Worm (Caenorhabditis elegans) whole organism, L3 larva: ENCODE measurements around the gene col-158.

Experiments
- R02D3.7 ChIP-seq: fragments of 150-350 bp; optimal IDR thresholded peaks from 2 replicates; lab custom pipeline; 2014; ENCODE audit warnings: missing biosample characterization, missing genetic modification characterization
- aly-2 ChIP-seq: fragments of 150-350 bp; optimal IDR thresholded peaks from 2 replicates; lab custom pipeline; 2014; ENCODE audit warnings: missing biosample characterization, missing genetic modification characterization
- ceh-16 ChIP-seq: sonication (generic microtip); optimal IDR thresholded peaks from 2 replicates; lab custom pipeline; 2017; ENCODE audit warnings: missing biosample characterization, missing genetic modification characterization
- ceh-28 ChIP-seq: fragments of 150-350 bp; optimal IDR thresholded peaks from 2 replicates; lab custom pipeline; 2014; ENCODE audit warnings: missing biosample characterization, missing genetic modification reagents, missing genetic modification characterization
- ceh-9 ChIP-seq: sonication (generic microtip); optimal IDR thresholded peaks from 2 replicates; lab custom pipeline; 2018; ENCODE audit warnings: missing biosample characterization, missing genetic modification characterization
- daf-12 ChIP-seq: fragments of 150-350 bp; optimal IDR thresholded peaks from 2 replicates; lab custom pipeline; 2014; ENCODE audit warnings: missing biosample characterization, missing genetic modification reagents, missing genetic modification characterization
- egl-27 ChIP-seq: sonication (generic microtip); optimal IDR thresholded peaks from 4 replicates; lab custom pipeline; 2017; ENCODE audit warnings: missing biosample characterization, missing genetic modification reagents, missing genetic modification characterization
- egl-5 ChIP-seq: fragments of 150-350 bp; optimal IDR thresholded peaks from 2 replicates; lab custom pipeline; 2017; ENCODE audit warnings: missing biosample characterization, missing genetic modification reagents, missing genetic modification characterization, inconsistent platforms
- elt-1 ChIP-seq: fragments of 150-350 bp; optimal IDR thresholded peaks from 2 replicates; lab custom pipeline; 2014; ENCODE audit warnings: missing biosample characterization, missing genetic modification characterization
- elt-2 ChIP-seq: sonication (generic microtip); optimal IDR thresholded peaks from 2 replicates; lab custom pipeline; 2016; ENCODE audit warnings: missing genetic modification reagents, mild to moderate bottlenecking, missing genetic modification characterization, missing compliant biosample characterization
- elt-3 ChIP-seq, 3 experiments: fragments of 150-350 bp in 1 of 3; sonication (generic microtip) in 2 of 3; optimal IDR thresholded peaks; 2 replicates in 2 of 3; 4 replicates in 1 of 3; lab custom pipeline; 2014 to 2017; ENCODE audit warnings: missing biosample characterization in 3 of 3, missing genetic modification characterization in 3 of 3
- eor-1 ChIP-seq, 2 experiments: fragments of 150-350 bp; optimal IDR thresholded peaks; 2 replicates each; lab custom pipeline; 2014 to 2018; ENCODE audit warnings: missing biosample characterization in 2 of 2, missing genetic modification characterization in 2 of 2
- fkh-10 ChIP-seq: sonication (generic microtip); optimal IDR thresholded peaks from 2 replicates; lab custom pipeline; 2017; ENCODE audit warnings: missing biosample characterization, missing genetic modification reagents, missing genetic modification characterization
- fos-1 ChIP-seq: fragments of 150-350 bp; optimal IDR thresholded peaks from 2 replicates; lab custom pipeline; 2014; ENCODE audit warnings: missing biosample characterization, missing genetic modification characterization
- hmg-11 ChIP-seq: sonication (generic microtip); optimal IDR thresholded peaks from 2 replicates; lab custom pipeline; 2016; ENCODE audit warnings: missing genetic modification characterization, missing compliant biosample characterization
- jun-1 ChIP-seq: fragments of 150-350 bp; optimal IDR thresholded peaks from 2 replicates; lab custom pipeline; 2014; ENCODE audit warnings: missing biosample characterization, missing genetic modification reagents, missing genetic modification characterization
- lin-39 ChIP-seq: fragments of 150-350 bp; optimal IDR thresholded peaks from 2 replicates; lab custom pipeline; 2018; ENCODE audit warnings: missing biosample characterization, missing genetic modification reagents, missing genetic modification characterization
- lsy-12 ChIP-seq: sonication (generic microtip); optimal IDR thresholded peaks from 2 replicates; lab custom pipeline; 2016; ENCODE audit warnings: mild to moderate bottlenecking, missing genetic modification characterization, missing compliant biosample characterization
- mdl-1 ChIP-seq: fragments of 150-350 bp; optimal IDR thresholded peaks from 2 replicates; lab custom pipeline; 2014; ENCODE audit warnings: missing biosample characterization, missing genetic modification characterization
- mml-1 ChIP-seq: fragments of 150-350 bp; sonication (generic microtip); optimal IDR thresholded peaks from 3 replicates; lab custom pipeline; 2014; ENCODE audit warnings: missing biosample characterization, missing genetic modification characterization
- nfya-1 ChIP-seq: sonication (generic microtip); optimal IDR thresholded peaks from 2 replicates; lab custom pipeline; 2017; ENCODE audit warnings: missing genetic modification characterization, mild to moderate bottlenecking, missing compliant biosample characterization, antibody characterized with exemption, moderate library complexity; ENCODE audit not compliant: insufficient read depth
- nhr-11 ChIP-seq: fragments of 150-350 bp; optimal IDR thresholded peaks from 2 replicates; lab custom pipeline; 2014; ENCODE audit warnings: missing biosample characterization, missing genetic modification characterization
- nhr-12 ChIP-seq: fragments of 150-350 bp; optimal IDR thresholded peaks from 2 replicates; lab custom pipeline; 2014; ENCODE audit warnings: missing biosample characterization, missing genetic modification characterization
- nhr-23 ChIP-seq: fragments of 150-350 bp; optimal IDR thresholded peaks from 2 replicates; lab custom pipeline; 2014; ENCODE audit warnings: missing biosample characterization, missing genetic modification reagents, missing genetic modification characterization
- nhr-237 ChIP-seq: fragments of 150-350 bp; optimal IDR thresholded peaks from 2 replicates; lab custom pipeline; 2014; ENCODE audit warnings: missing biosample characterization, missing genetic modification characterization
- nhr-25 ChIP-seq: sonication (generic microtip); optimal IDR thresholded peaks from 2 replicates; lab custom pipeline; 2017; ENCODE audit warnings: missing biosample characterization, missing genetic modification characterization
- nhr-77 ChIP-seq: fragments of 150-350 bp; optimal IDR thresholded peaks from 2 replicates; lab custom pipeline; 2014; ENCODE audit warnings: missing biosample characterization, missing genetic modification characterization
- pha-4 ChIP-seq: fragments of 150-350 bp; optimal IDR thresholded peaks from 2 replicates; lab custom pipeline; 2014; ENCODE audit warnings: missing biosample characterization, missing genetic modification reagents, missing genetic modification characterization
- pqm-1 ChIP-seq: fragments of 150-350 bp; optimal IDR thresholded peaks from 2 replicates; lab custom pipeline; 2017; ENCODE audit warnings: missing biosample characterization, missing genetic modification characterization, inconsistent platforms
- snpc-4 ChIP-seq: fragments of 150-350 bp; optimal IDR thresholded peaks from 2 replicates; lab custom pipeline; 2014; ENCODE audit warnings: missing biosample characterization, missing genetic modification characterization
- tbx-2 ChIP-seq: sonication (generic microtip); optimal IDR thresholded peaks from 2 replicates; lab custom pipeline; 2016; ENCODE audit warnings: mild to moderate bottlenecking, missing genetic modification characterization, missing compliant biosample characterization
- unc-62 ChIP-seq: fragments of 150-350 bp; sonication (generic microtip); optimal IDR thresholded peaks from 4 replicates; lab custom pipeline; 2014; ENCODE audit warnings: missing biosample characterization, missing genetic modification reagents, missing genetic modification characterization
- ztf-11 ChIP-seq: fragments of 150-350 bp; optimal IDR thresholded peaks from 2 replicates; lab custom pipeline; 2014; ENCODE audit warnings: missing biosample characterization, missing genetic modification characterization
- ztf-4 ChIP-seq: fragments of 150-350 bp; optimal IDR thresholded peaks from 2 replicates; lab custom pipeline; 2014; ENCODE audit warnings: missing biosample characterization, missing genetic modification characterization

Gene col-158

DNA sequence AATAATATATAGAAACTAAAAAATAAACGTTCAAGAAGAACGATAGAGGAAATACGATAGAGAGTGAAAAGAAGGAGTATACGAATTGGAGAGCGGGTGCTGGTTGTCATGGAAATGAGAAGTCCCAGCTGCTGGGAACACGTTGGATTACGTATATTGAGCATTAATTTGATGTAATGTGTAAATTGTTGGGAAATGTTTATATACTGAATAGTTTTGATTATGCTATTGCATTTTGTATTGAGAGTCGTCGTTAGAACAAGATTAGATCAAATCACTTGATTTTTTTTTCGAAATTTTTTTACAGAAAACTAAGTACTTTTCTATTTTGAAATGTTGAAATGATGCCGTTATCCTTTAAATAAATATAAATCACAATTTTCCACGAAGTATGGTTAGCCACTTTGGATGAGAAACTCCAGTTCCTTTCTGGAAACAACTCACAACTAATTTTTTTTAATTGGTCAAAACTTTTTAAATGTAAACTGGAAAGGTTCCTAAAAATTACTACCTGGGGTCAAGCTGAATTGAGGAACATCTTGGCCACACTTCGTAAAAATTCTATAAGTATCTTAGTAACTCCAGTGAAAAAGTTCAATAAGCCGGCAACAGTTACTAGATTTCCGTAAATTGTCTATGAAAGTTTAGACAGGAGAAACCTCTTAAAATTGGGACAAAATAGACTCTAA, 14.4 kb downstream of the col-158 start, which contains the start of gene nphp-4:
Gene nphp-4, minus strand, starts transcription at position 51 of the 689 bp plus-strand sequence.
- TF ChIP-seq mml-1 (tag; lab: Kevin White, UChicago) = no peak

DNA sequence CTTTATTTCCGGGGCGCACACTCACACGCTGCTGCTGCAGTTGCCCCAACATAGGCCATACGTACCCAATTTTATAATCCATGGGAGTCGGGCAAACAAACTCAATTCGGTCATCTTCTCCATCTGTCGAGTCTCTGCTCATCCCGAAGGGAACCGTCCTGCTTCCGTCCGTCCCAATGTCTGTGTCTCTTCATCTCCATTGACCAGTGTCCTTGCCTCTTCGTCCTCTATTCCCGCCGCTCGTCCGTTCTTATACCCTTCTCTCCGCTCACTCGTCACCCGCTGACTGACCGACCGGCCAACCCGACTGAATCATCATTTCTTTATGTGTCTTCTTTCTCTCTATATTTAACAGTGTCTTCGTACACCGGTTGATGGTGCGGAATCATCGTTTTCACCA, 15.4 kb downstream of the col-158 start:
- TF ChIP-seq R02D3.7 (tag; lab: Kevin White, UChicago) = no peak
- TF ChIP-seq nhr-77 (tag; lab: Kevin White, UChicago) = no peak
- TF ChIP-seq nhr-11 (tag; lab: Kevin White, UChicago) = no peak
- TF ChIP-seq jun-1 (tag; lab: Kevin White, UChicago) = peak; percentile 8
- peak; percentile 4 for TF ChIP-seq tbx-2
- TF ChIP-seq fos-1 (tag; lab: Kevin White, UChicago) = peak; percentile 43
- no peak for TF ChIP-seq egl-27 (tag; lab: Kevin White, UChicago)
- peak; percentile 8 for TF ChIP-seq elt-2 (tag; lab: Kevin White, UChicago)
- TF ChIP-seq snpc-4 (tag; lab: Kevin White, UChicago) = peak; percentile 37
- TF ChIP-seq unc-62 = no peak
- TF ChIP-seq nfya-1 = peak; percentile 42
- no peak for TF ChIP-seq elt-3 (tag; optimal IDR thresholded peaks at IDR 0.05; lab: Kevin White, UChicago)
- no peak for TF ChIP-seq ztf-11
- TF ChIP-seq nhr-23 (tag; lab: Kevin White, UChicago) = peak; percentile 28
- peak; percentile 40 for TF ChIP-seq pha-4
- TF ChIP-seq lin-39 = peak; percentile 42
- no peak for TF ChIP-seq fkh-10 (GFP tag; lab: Kevin White, UChicago)
- TF ChIP-seq nhr-25 (tag; lab: Kevin White, UChicago) = peak; percentile 59
- TF ChIP-seq hmg-11 (tag; lab: Kevin White, UChicago) = peak; percentile 62

DNA sequence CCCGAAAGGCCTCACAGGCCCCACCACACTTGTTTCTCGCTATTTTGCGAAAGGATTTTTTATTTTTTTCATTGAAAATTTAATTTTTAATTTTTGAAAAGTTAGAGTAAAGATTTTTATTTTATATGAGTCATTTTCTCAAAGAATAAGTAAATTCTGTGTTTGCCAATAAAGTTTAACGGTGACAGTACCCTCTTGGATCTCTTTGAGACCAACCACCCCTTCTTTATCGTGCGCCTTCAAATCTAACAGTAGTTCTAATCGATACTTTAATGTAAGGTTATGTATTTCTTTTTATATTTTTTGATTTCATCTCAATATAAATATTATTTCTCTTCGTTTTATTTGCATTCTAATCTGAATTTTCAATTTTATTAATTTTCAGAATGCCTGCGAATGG, 16.1 kb downstream of the col-158 start, which contains the start of gene hmp-1:
Gene hmp-1, plus strand, starts transcription at position 380 of the 400 bp plus-strand sequence.
- no peak for TF ChIP-seq egl-5 (tag; lab: Kevin White, UChicago)

DNA sequence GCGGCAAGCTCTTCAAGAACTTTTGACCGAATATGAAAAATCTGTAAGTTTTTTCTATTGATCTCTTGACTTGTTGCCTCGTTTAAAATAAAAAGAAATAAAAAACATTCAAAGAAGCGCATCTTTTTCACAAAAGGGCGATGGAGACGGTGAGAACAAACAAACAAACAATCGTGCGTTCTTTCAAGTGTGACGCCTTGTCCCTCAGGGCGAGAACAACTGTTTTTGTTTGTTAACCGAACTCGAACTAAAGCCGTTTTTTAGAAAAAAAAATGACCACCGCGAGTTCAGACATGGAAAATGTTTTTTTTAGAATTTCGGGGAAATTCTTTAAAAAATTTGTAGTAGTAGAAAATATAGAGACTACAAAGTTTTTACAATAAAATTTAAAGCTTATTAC, 17.6 kb downstream of the col-158 start:
- TF ChIP-seq pha-4 (peak; percentile 77), nhr-12 (no peak)

DNA sequence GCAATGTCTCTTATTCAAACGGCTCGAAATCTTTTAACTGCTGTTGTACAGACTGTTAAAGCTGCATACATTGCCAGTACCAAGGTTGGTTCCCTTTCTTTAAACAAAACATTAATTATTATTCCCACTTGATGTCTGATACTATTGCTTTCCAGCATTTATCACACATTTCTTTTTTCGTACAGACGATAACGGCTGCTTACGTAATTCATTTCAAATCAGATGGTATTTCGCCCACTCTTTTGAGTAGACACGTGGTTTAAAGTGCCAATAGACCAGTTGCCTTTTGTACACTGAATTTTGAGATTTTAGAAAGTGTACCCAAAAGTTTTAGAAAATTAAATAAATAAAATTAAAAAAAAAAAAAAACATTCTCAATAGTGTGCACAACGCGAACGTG, 20.0 kb downstream of the col-158 start:
- TF ChIP-seq elt-2 (tag; lab: Kevin White, UChicago) (peak; percentile 66), snpc-4 (tag; lab: Kevin White, UChicago) (no peak), pqm-1 (tag; lab: Kevin White, UChicago) (peak; percentile 30), mdl-1 (tag; lab: Kevin White, UChicago) (no peak), hmg-11 (tag; lab: Kevin White, UChicago) (no peak)

DNA sequence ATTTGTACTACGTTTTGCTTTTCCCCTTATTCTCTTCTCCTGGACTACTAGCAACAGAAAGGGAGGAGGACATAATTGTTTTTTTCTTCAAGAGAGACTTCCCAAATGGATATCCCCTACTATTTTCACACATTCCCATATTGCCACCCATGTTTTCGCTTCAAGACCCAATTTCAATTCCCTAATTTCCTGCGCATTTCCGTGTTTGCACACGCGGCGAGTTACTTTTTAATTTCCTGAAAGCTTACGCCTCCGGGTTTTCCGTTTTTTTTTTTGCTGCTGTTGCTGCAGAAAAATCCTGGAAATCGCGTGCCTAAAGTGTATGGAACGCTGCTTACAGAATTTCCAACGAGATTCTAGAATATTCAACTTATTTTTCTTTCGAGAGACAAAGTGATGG, 22.9 kb downstream of the col-158 start:
- TF ChIP-seq pqm-1 (tag; lab: Kevin White, UChicago) = no peak
- peak; percentile 15 for TF ChIP-seq lin-39
- no peak for TF ChIP-seq daf-12
- no peak for TF ChIP-seq ztf-4 (tag; lab: Kevin White, UChicago)
- TF ChIP-seq R02D3.7 (tag; lab: Kevin White, UChicago) = no peak
- TF ChIP-seq elt-1 (tag; lab: Kevin White, UChicago) = no peak
- no peak for TF ChIP-seq eor-1 (tag; optimal IDR thresholded peaks at IDR 0.05; lab: Kevin White, UChicago)
- TF ChIP-seq, all 47 proteins: peak for 1

DNA sequence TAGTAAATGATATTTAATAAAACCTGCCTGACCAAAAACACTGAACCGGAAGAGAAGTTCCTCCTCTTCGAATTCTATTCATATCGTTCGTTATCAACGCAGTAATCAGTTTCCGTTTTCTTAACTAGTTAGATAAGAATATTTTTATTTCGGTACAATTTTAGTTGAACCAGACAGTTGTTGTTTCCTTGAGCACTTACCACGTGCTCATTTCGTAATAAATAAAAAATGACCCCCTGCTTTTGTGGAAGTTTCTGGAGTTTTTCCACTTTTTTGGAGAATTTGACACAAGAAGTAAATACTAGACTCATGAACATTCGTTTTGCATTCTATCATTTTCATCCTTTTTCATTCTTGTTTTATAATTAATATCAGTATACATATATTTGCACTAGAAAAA, 24.3 kb downstream of the col-158 start:
- TF ChIP-seq lsy-12 (tag; lab: Kevin White, UChicago) (no peak), ceh-9 (tag; lab: Kevin White, UChicago) (no peak), elt-2 (tag; lab: Kevin White, UChicago) (peak; percentile 33), aly-2 (tag; lab: Kevin White, UChicago) (no peak), ceh-16 (tag; lab: Kevin White, UChicago) (no peak), pha-4 (peak; percentile 20), nhr-237 (tag; lab: Kevin White, UChicago) (no peak), daf-12 (no peak), ceh-28 (tag; lab: Kevin White, UChicago) (no peak), nhr-23 (tag; lab: Kevin White, UChicago) (no peak), tbx-2 (no peak)
